Fruit fly (Drosophila melanogaster): ENCODE results near the gene CG11586.

The CG11586 gene

dm6 chr3L:4230357-4230901 is 31.8 kb downstream of the CG11586 start (continued):
- peak; percentile 95 for TF ChIP-seq slp2 (GFP tag; optimal IDR thresholded peaks at IDR 0.05)
- peak; percentile 84 for TF ChIP-seq fd64A (GFP tag; optimal IDR thresholded peaks at IDR 0.05)
- peak; percentile 94 for TF ChIP-seq CG2678 (tag; optimal IDR thresholded peaks at IDR 0.05)
- peak; percentile 51 for TF ChIP-seq stwl (tag; optimal IDR thresholded peaks at IDR 0.05)
- TF ChIP-seq CG3995 (GFP tag; optimal IDR thresholded peaks at IDR 0.05), result peak; percentile 26
- no peak for TF ChIP-seq mld (GFP tag; IDR thresholded peaks at IDR 0.05; ENCODE audit: partially characterized antibody)
- no peak for TF ChIP-seq D (optimal IDR thresholded peaks at IDR 0.05)
- TF ChIP-seq D (GFP tag; optimal IDR thresholded peaks at IDR 0.05), result peak; percentile 98
- TF ChIP-seq odd (GFP tag; optimal IDR thresholded peaks at IDR 0.05), result peak; percentile 91
- no peak for TF ChIP-seq sc (optimal IDR thresholded peaks at IDR 0.05)
- TF ChIP-seq sc (GFP tag; optimal IDR thresholded peaks at IDR 0.05), result peak; percentile 90
- peak; percentile 66 for TF ChIP-seq vfl (GFP tag; optimal IDR thresholded peaks at IDR 0.05)
- peak; percentile 67 for TF ChIP-seq slou (GFP tag; optimal IDR thresholded peaks at IDR 0.05)
- peak; percentile 87 for TF ChIP-seq CG17568 (GFP tag; optimal IDR thresholded peaks at IDR 0.05)
- TF ChIP-seq CG5245 (GFP tag; optimal IDR thresholded peaks at IDR 0.05), result peak; percentile 93
- TF ChIP-seq Ada2b (GFP tag; IDR thresholded peaks at IDR 0.05), result peak; percentile 65
- peak; percentile 93 for TF ChIP-seq Atf-2 (GFP tag; optimal IDR thresholded peaks at IDR 0.05)
- TF ChIP-seq dan (GFP tag; IDR thresholded peaks at IDR 0.05), result peak; percentile 86
- no peak for TF ChIP-seq ash1 (GFP tag; optimal IDR thresholded peaks at IDR 0.05)
- TF ChIP-seq en (GFP tag; optimal IDR thresholded peaks at IDR 0.05), result peak; percentile 89
- TF ChIP-seq Mes4 (GFP tag; optimal IDR thresholded peaks at IDR 0.05), result peak; percentile 95
- no peak for TF ChIP-seq BEAF-32 (GFP tag; optimal IDR thresholded peaks at IDR 0.05)
- peak; percentile 17 for TF ChIP-seq CG8478 (optimal IDR thresholded peaks at IDR 0.05)
- no peak for TF ChIP-seq ftz-f1 (GFP tag; optimal IDR thresholded peaks at IDR 0.05)
- peak; percentile 71 for TF ChIP-seq Nf-YC (tag; optimal IDR thresholded peaks at IDR 0.05)
- peak; percentile 83 for TF ChIP-seq Max (GFP tag; optimal IDR thresholded peaks at IDR 0.05)
- peak; percentile 75 for TF ChIP-seq CG3847 (GFP tag; IDR thresholded peaks at IDR 0.05)
- TF ChIP-seq Dip3 (GFP tag; optimal IDR thresholded peaks at IDR 0.05), result peak; percentile 54
- TF ChIP-seq CG9727 (GFP tag; optimal IDR thresholded peaks at IDR 0.05), result peak; percentile 98
- TF ChIP-seq Rx (GFP tag; IDR thresholded peaks at IDR 0.05), result peak; percentile 84
- TF ChIP-seq Abd-B (GFP tag; optimal IDR thresholded peaks at IDR 0.05), result peak; percentile 93
- peak; percentile 95 for TF ChIP-seq CG2202 (tag; optimal IDR thresholded peaks at IDR 0.05)
- TF ChIP-seq grau (tag; optimal IDR thresholded peaks at IDR 0.05), result peak; percentile 91
- peak; percentile 46 for TF ChIP-seq Ravus (GFP tag; IDR thresholded peaks at IDR 0.05)
- TF ChIP-seq CG5180 (GFP tag; optimal IDR thresholded peaks at IDR 0.05), result peak; percentile 85
- TF ChIP-seq CG4854 (GFP tag; optimal IDR thresholded peaks at IDR 0.05), result peak; percentile 85
- no peak for TF ChIP-seq GATAe (GFP tag; conservative IDR thresholded peaks at IDR 0.05)

DNA sequence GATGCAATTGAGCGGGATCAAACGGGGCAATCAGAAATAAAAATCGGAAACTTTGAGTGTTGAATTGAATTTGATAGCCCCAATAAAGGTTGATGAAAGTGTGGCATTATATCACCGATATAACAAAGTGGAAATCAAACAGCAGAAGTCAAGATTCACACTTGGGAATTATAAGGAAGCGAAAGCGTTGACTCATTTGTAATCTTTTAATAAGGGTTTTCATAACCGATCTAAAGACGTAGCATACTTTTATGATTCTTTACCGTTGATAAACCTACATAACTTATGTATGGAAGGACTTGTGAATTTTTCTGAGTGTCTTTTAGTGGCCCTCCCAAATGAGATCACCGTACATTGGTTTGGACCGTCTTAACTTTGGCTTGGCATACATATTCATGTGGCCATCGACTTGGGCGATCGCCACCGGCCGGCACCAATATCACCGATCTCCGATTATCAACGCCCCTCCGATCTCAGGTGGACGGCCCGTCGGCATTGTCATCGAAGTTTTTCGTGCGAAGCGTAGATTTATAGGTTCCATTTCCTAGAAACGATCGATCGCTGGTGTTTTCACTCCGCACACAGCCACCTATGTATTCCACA is 32.8 kb downstream of the CG11586 start:
- TF ChIP-seq Stat92E (GFP tag; optimal IDR thresholded peaks at IDR 0.05) (peak in 1 of 3 experiments; percentile 89), CG13894 (tag; optimal IDR thresholded peaks at IDR 0.05) (peak; percentile 27), CG18476 (GFP tag; optimal IDR thresholded peaks at IDR 0.05) (no peak), CG18262 (tag; optimal IDR thresholded peaks at IDR 0.05) (peak; percentile 4), onecut (GFP tag; IDR thresholded peaks at IDR 0.05) (peak; percentile 64), Sox102F (GFP tag; optimal IDR thresholded peaks at IDR 0.05) (peak; percentile 9), Dref (GFP tag; IDR thresholded peaks at IDR 0.05) (no peak), H15 (GFP tag; IDR thresholded peaks at IDR 0.05) (no peak), Pdp1 (GFP tag; optimal IDR thresholded peaks at IDR 0.05) (peak in 1 of 2 experiments; percentile 13), pros (GFP tag; optimal IDR thresholded peaks at IDR 0.05) (peak; percentile 55), gem (tag; optimal IDR thresholded peaks at IDR 0.05) (peak; percentile 16), row (GFP tag; IDR thresholded peaks at IDR 0.05) (peak; percentile 16; the same call in 1 of the 3 replicates), dati (GFP tag; IDR thresholded peaks at IDR 0.05) (no peak), sens (GFP tag) (peak; percentile 82), cad (GFP tag; optimal IDR thresholded peaks at IDR 0.05) (peak; percentile 7), Ets65A (GFP tag) (no peak)

Data from whole organism, embryonic.